Worm (Caenorhabditis elegans): ENCODE results near the gene W05H9.4.

Gene W05H9.4

ce11 chrX:6280998-6281397 is 17.6 kb downstream of the W05H9.4 start:
- no peak for TF ChIP-seq nhr-11 (tag; optimal IDR thresholded peaks at IDR 0.05)
- peak; percentile 57 for TF ChIP-seq nhr-6 (tag; optimal IDR thresholded peaks at IDR 0.05)
- TF ChIP-seq C34F6.9 (tag; optimal IDR thresholded peaks at IDR 0.05) = no peak
- no peak for TF ChIP-seq peb-1 (tag; optimal IDR thresholded peaks at IDR 0.05)
- no peak for TF ChIP-seq ceh-82 (tag; optimal IDR thresholded peaks at IDR 0.05)
- peak; percentile 8 for TF ChIP-seq lin-13 (GFP tag; optimal IDR thresholded peaks at IDR 0.05)
- TF ChIP-seq sma-3 (GFP tag; optimal IDR thresholded peaks at IDR 0.05) = peak; percentile 38
- peak; percentile 60 for TF ChIP-seq ama-1 (optimal IDR thresholded peaks at IDR 0.05)
- peak; percentile 45 for TF ChIP-seq crh-2 (tag; optimal IDR thresholded peaks at IDR 0.05)
- no peak for TF ChIP-seq egl-27 (tag; optimal IDR thresholded peaks at IDR 0.05)
- no peak for TF ChIP-seq skn-1 (tag; optimal IDR thresholded peaks at IDR 0.05)
- TF ChIP-seq ztf-4 (tag; optimal IDR thresholded peaks at IDR 0.05) = no peak
- peak; percentile 3 for TF ChIP-seq sma-9 (GFP tag; optimal IDR thresholded peaks at IDR 0.05)
- TF ChIP-seq sma-9 (tag; optimal IDR thresholded peaks at IDR 0.05) = no peak
- peak; percentile 79 for TF ChIP-seq nhr-25 (tag; optimal IDR thresholded peaks at IDR 0.05)
- TF ChIP-seq blmp-1 (tag; optimal IDR thresholded peaks at IDR 0.05; ENCODE audit: insufficient read depth) = peak; percentile 16
- TF ChIP-seq alr-1 (tag; optimal IDR thresholded peaks at IDR 0.05) = no peak
- no peak for TF ChIP-seq nhr-237 (tag; optimal IDR thresholded peaks at IDR 0.05)

- no peak for TF ChIP-seq nhr-6 (tag; optimal IDR thresholded peaks at IDR 0.05)
- TF ChIP-seq ZK546.5 (tag; optimal IDR thresholded peaks at IDR 0.05) = no peak
- TF ChIP-seq nhr-21 (tag; optimal IDR thresholded peaks at IDR 0.05) = peak; percentile 8
- TF ChIP-seq crh-2 (tag; optimal IDR thresholded peaks at IDR 0.05) = peak; percentile 32
- no peak for TF ChIP-seq C34F6.9 (tag; optimal IDR thresholded peaks at IDR 0.05)
- peak; percentile 48 for TF ChIP-seq sma-3 (GFP tag; optimal IDR thresholded peaks at IDR 0.05)
- no peak for TF ChIP-seq R02D3.7 (tag; optimal IDR thresholded peaks at IDR 0.05)
- peak; percentile 30 for TF ChIP-seq nhr-11 (tag; optimal IDR thresholded peaks at IDR 0.05)
- no peak for TF ChIP-seq ztf-4 (tag; optimal IDR thresholded peaks at IDR 0.05)
- no peak for TF ChIP-seq lin-13 (GFP tag; optimal IDR thresholded peaks at IDR 0.05)
- peak; percentile 45 for TF ChIP-seq fos-1 (tag; optimal IDR thresholded peaks at IDR 0.05)
- no peak for TF ChIP-seq ceh-82 (tag; optimal IDR thresholded peaks at IDR 0.05)
- no peak for TF ChIP-seq F13H6.1 (tag; optimal IDR thresholded peaks at IDR 0.05)
- TF ChIP-seq sma-9 (GFP tag; optimal IDR thresholded peaks at IDR 0.05) = peak; percentile 37
- no peak for TF ChIP-seq sma-9 (tag; optimal IDR thresholded peaks at IDR 0.05)
- no peak for TF ChIP-seq sem-4 (tag; optimal IDR thresholded peaks at IDR 0.05)
Observed at ce11 chrX:6286154-6286553, 22.7 kb downstream of the W05H9.4 start.

DNA sequence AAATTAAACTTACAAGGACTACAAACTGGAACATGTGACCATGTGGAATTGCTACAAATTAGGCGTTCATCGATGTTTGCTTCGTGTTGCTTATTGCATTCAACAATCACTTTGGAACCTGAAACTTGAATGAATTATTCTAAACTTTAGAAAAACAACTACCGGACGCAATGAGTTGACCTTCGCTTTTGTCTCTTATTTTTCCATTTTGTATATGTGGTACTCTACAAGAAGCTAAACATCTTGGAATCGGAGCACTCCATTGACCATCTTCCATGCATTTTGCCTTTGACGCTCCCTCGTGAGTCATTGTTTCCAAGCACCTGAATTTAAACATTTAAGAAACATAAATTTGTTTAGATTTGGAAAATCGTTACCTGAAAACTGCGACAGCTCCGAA is 25.6 kb downstream of the W05H9.4 start:
- TF ChIP-seq C34F6.9 (tag; optimal IDR thresholded peaks at IDR 0.05) (no peak), nhr-237 (tag; optimal IDR thresholded peaks at IDR 0.05) (no peak), crh-2 (tag; optimal IDR thresholded peaks at IDR 0.05) (no peak), nhr-10 (tag; optimal IDR thresholded peaks at IDR 0.05) (no peak), ztf-1 (GFP tag; conservative IDR thresholded peaks at IDR 0.05) (no peak), gmeb-1 (tag; optimal IDR thresholded peaks at IDR 0.05) (no peak), ceh-82 (tag; optimal IDR thresholded peaks at IDR 0.05) (no peak), lin-13 (GFP tag; optimal IDR thresholded peaks at IDR 0.05) (no peak), ceh-16 (tag; optimal IDR thresholded peaks at IDR 0.05) (no peak), egl-27 (tag; optimal IDR thresholded peaks at IDR 0.05) (no peak), nhr-12 (tag; optimal IDR thresholded peaks at IDR 0.05) (no peak)

- TF ChIP-seq elt-3 (tag; optimal IDR thresholded peaks at IDR 0.05) = no peak
- no peak for TF ChIP-seq nhr-11 (tag; optimal IDR thresholded peaks at IDR 0.05)
- TF ChIP-seq sma-9 (GFP tag; optimal IDR thresholded peaks at IDR 0.05) = no peak
- TF ChIP-seq sma-9 (tag; optimal IDR thresholded peaks at IDR 0.05) = no peak
- no peak for TF ChIP-seq lin-13 (GFP tag; optimal IDR thresholded peaks at IDR 0.05)
- TF ChIP-seq mdl-1 (tag; optimal IDR thresholded peaks at IDR 0.05) = no peak
- TF ChIP-seq unc-39 (tag; optimal IDR thresholded peaks at IDR 0.05) = no peak
Observed at ce11 chrX:6291632-6292031, 28.2 kb downstream of the W05H9.4 start, which contains the start of gene lev-9. Gene lev-9, minus strand, starts transcription at chrX:6291732.

ce11 chrX:6292143-6292542 is 28.7 kb downstream of the W05H9.4 start:
- TF ChIP-seq elt-3 (tag; optimal IDR thresholded peaks at IDR 0.05) (no peak), blmp-1 (tag; optimal IDR thresholded peaks at IDR 0.05; ENCODE audit: insufficient read depth) (no peak), nhr-23 (tag; optimal IDR thresholded peaks at IDR 0.05) (no peak), nhr-129 (tag; optimal IDR thresholded peaks at IDR 0.05) (peak; percentile 48), ama-1 (optimal IDR thresholded peaks at IDR 0.05) (no peak), ceh-82 (tag; optimal IDR thresholded peaks at IDR 0.05) (no peak), sem-4 (tag; optimal IDR thresholded peaks at IDR 0.05) (peak; percentile 61), dmd-4 (tag; optimal IDR thresholded peaks at IDR 0.05) (no peak), gmeb-1 (tag; optimal IDR thresholded peaks at IDR 0.05) (peak; percentile 6), lin-13 (GFP tag; optimal IDR thresholded peaks at IDR 0.05) (peak; percentile 60), ceh-16 (tag; optimal IDR thresholded peaks at IDR 0.05) (peak; percentile 15), nhr-77 (tag; optimal IDR thresholded peaks at IDR 0.05) (no peak), nhr-6 (tag; optimal IDR thresholded peaks at IDR 0.05) (peak; percentile 17), ztf-11 (tag; optimal IDR thresholded peaks at IDR 0.05) (no peak), aly-2 (tag; optimal IDR thresholded peaks at IDR 0.05) (no peak), sma-9 (GFP tag; optimal IDR thresholded peaks at IDR 0.05) (peak; percentile 63), sma-9 (tag; optimal IDR thresholded peaks at IDR 0.05) (no peak), lin-39 (tag; optimal IDR thresholded peaks at IDR 0.05) (no peak), nhr-237 (tag; optimal IDR thresholded peaks at IDR 0.05) (no peak), nhr-11 (tag; optimal IDR thresholded peaks at IDR 0.05) (no peak), nhr-12 (tag; optimal IDR thresholded peaks at IDR 0.05) (no peak), ZK546.5 (tag; optimal IDR thresholded peaks at IDR 0.05) (no peak), nhr-10 (tag; optimal IDR thresholded peaks at IDR 0.05) (no peak), mbf-1 (tag; optimal IDR thresholded peaks at IDR 0.05) (no peak), mab-5 (tag; optimal IDR thresholded peaks at IDR 0.05) (peak; percentile 27), fos-1 (tag; optimal IDR thresholded peaks at IDR 0.05) (peak; percentile 58), snpc-4 (tag; optimal IDR thresholded peaks at IDR 0.05) (no peak), unc-55 (GFP tag; optimal IDR thresholded peaks at IDR 0.05) (peak; percentile 67)

Measured in whole organism, L2 larva.